Fruit fly (Drosophila melanogaster) whole organism, embryonic: ENCODE results near the gene CG8112.
A peak's percentile ranks its signal among the peaks of the same experiment; 100 is the strongest.

Experiments
- Abd-B ChIP-seq: fragments of 200-800 bp; sonication (Bioruptor generic); optimal IDR thresholded peaks from 2 replicates; lab custom pipeline; 2018; ENCODE audit warnings: missing biosample characterization, mild to moderate bottlenecking, missing genetic modification characterization, moderate library complexity
- Ada2b ChIP-seq: fragments of 200-800 bp; sonication (Bioruptor generic); IDR thresholded peaks from 2 replicates; pipeline ENCODE4 v1.3.6; 2022; ENCODE audit warnings: missing biosample characterization, missing genetic modification characterization
- Atf3 ChIP-seq: fragments of 200-800 bp; sonication (Bioruptor generic); optimal IDR thresholded peaks from 3 replicates; lab custom pipeline; 2016; ENCODE audit warnings: missing biosample characterization, missing genetic modification characterization
- CG10543 ChIP-seq: fragments of 200-800 bp; sonication (Bioruptor generic); optimal IDR thresholded peaks from 3 replicates; lab custom pipeline; 2017; ENCODE audit warnings: missing biosample characterization, mild to moderate bottlenecking, missing genetic modification characterization, moderate library complexity
- CG10979 ChIP-seq: fragments of 200-800 bp; sonication (Bioruptor generic); optimal IDR thresholded peaks from 2 replicates; lab custom pipeline; 2018; ENCODE audit warnings: missing biosample characterization, mild to moderate bottlenecking, missing genetic modification characterization, moderate library complexity
- CG13775 ChIP-seq: fragments of 200-800 bp; sonication (Bioruptor generic); optimal IDR thresholded peaks from 3 replicates; lab custom pipeline; 2017; ENCODE audit warnings: missing biosample characterization, mild to moderate bottlenecking, missing genetic modification characterization
- CG14014 ChIP-seq: fragments of 200-800 bp; sonication (Bioruptor generic); IDR thresholded peaks from 2 replicates; pipeline ENCODE4 v1.3.6; 2022; ENCODE audit warnings: missing biosample characterization, missing genetic modification characterization
- CG1603 ChIP-seq: fragments of 200-800 bp; sonication (Bioruptor generic); optimal IDR thresholded peaks from 2 replicates; lab custom pipeline; 2019; ENCODE audit warnings: missing biosample characterization, mild to moderate bottlenecking, missing genetic modification characterization, moderate library complexity
- CG17359 ChIP-seq: fragments of 200-800 bp; sonication (Bioruptor generic); optimal IDR thresholded peaks from 3 replicates; lab custom pipeline; 2018; ENCODE audit warnings: missing biosample characterization, mild to moderate bottlenecking, missing genetic modification characterization, moderate library complexity
- CG17385 ChIP-seq: fragments of 200-800 bp; sonication (Bioruptor generic); optimal IDR thresholded peaks from 3 replicates; lab custom pipeline; 2018; ENCODE audit warnings: missing biosample characterization, mild to moderate bottlenecking, missing genetic modification characterization
- CG17802 ChIP-seq: fragments of 200-800 bp; sonication (Bioruptor generic); optimal IDR thresholded peaks from 2 replicates; lab custom pipeline; 2018; ENCODE audit warnings: missing biosample characterization, mild to moderate bottlenecking, missing genetic modification characterization, moderate library complexity
- CG30431 ChIP-seq: fragments of 200-800 bp; sonication (Bioruptor generic); optimal IDR thresholded peaks from 2 replicates; lab custom pipeline; 2017; ENCODE audit warnings: missing biosample characterization, missing genetic modification characterization
- CG34224 ChIP-seq: fragments of 200-800 bp; sonication (Bioruptor generic); IDR thresholded peaks from 3 replicates; pipeline ENCODE4 v1.3.6; 2022; ENCODE audit warnings: missing biosample characterization, missing genetic modification characterization; ENCODE audit not compliant: partially characterized antibody
- CG4360 ChIP-seq: fragments of 200-800 bp; sonication (Bioruptor generic); IDR thresholded peaks from 2 replicates; pipeline ENCODE4 v1.3.6; 2022; ENCODE audit warnings: missing biosample characterization, missing genetic modification characterization
- CG4404 ChIP-seq: fragments of 200-800 bp; sonication (Bioruptor generic); IDR thresholded peaks from 2 replicates; pipeline ENCODE4 v1.3.6; 2022; ENCODE audit warnings: missing biosample characterization, missing genetic modification characterization
- CG4424 ChIP-seq: fragments of 200-800 bp; sonication (Bioruptor generic); optimal IDR thresholded peaks from 3 replicates; lab custom pipeline; 2016; ENCODE audit warnings: missing biosample characterization, missing genetic modification characterization
- CG5180 ChIP-seq: fragments of 200-800 bp; sonication (Bioruptor generic); optimal IDR thresholded peaks from 3 replicates; lab custom pipeline; 2017; ENCODE audit warnings: missing biosample characterization, missing genetic modification characterization, mild to moderate bottlenecking, moderate library complexity, missing genetic modification reagents
- CG6175 ChIP-seq: fragments of 200-800 bp; sonication (Bioruptor generic); IDR thresholded peaks from 3 replicates; pipeline ENCODE4 v1.3.6; 2022; ENCODE audit warnings: missing biosample characterization, missing genetic modification characterization
- CG8944 ChIP-seq: fragments of 200-800 bp; sonication (Bioruptor generic); optimal IDR thresholded peaks from 3 replicates; lab custom pipeline; 2016; ENCODE audit warnings: missing biosample characterization, missing genetic modification characterization
- CG9797 ChIP-seq: fragments of 200-800 bp; sonication (Bioruptor generic); optimal IDR thresholded peaks from 3 replicates; lab custom pipeline; 2018; ENCODE audit warnings: missing biosample characterization, mild to moderate bottlenecking, missing genetic modification characterization
- CG9817 ChIP-seq: fragments of 200-800 bp; sonication (Bioruptor generic); optimal IDR thresholded peaks from 2 replicates; lab custom pipeline; 2018; ENCODE audit warnings: missing biosample characterization, mild to moderate bottlenecking, missing genetic modification characterization, moderate library complexity
- Camta ChIP-seq: fragments of 200-800 bp; sonication (Bioruptor generic); optimal IDR thresholded peaks from 2 replicates; lab custom pipeline; 2016; ENCODE audit warnings: missing biosample characterization, missing genetic modification characterization
- Deaf1 ChIP-seq: fragments of 200-800 bp; optimal IDR thresholded peaks from 3 replicates; lab custom pipeline; 2019; ENCODE audit warnings: missing biosample characterization, mild to moderate bottlenecking, missing genetic modification characterization, moderate library complexity
- E2f2 ChIP-seq: fragments of 200-800 bp; sonication (Bioruptor generic); IDR thresholded peaks from 2 replicates; pipeline ENCODE4 v1.3.6; 2022; ENCODE audit warnings: missing biosample characterization, missing genetic modification characterization
- Ets97D ChIP-seq: fragments of 200-800 bp; sonication (Bioruptor generic); optimal IDR thresholded peaks from 3 replicates; lab custom pipeline; 2016; ENCODE audit warnings: missing biosample characterization, missing genetic modification characterization
- HmgZ ChIP-seq: fragments of 200-800 bp; sonication (Bioruptor generic); optimal IDR thresholded peaks from 2 replicates; lab custom pipeline; 2018; ENCODE audit warnings: missing biosample characterization, mild to moderate bottlenecking, missing genetic modification characterization
- Hr78 ChIP-seq, 2 experiments: fragments of 200-800 bp in 1 of 2; fragments of >200 bp in 1 of 2; sonication (Bioruptor generic) in 1 of 2; optimal IDR thresholded peaks; 2 replicates each; lab custom pipeline; 2017 to 2019; ENCODE audit warnings: missing biosample characterization in 2 of 2, missing genetic modification characterization in 2 of 2, mild to moderate bottlenecking in 1 of 2, moderate library complexity in 1 of 2
- Mad ChIP-seq: fragments of 200-800 bp; sonication (Bioruptor generic); optimal IDR thresholded peaks from 2 replicates; lab custom pipeline; 2016; ENCODE audit warnings: missing biosample characterization, missing genetic modification characterization
- Usf ChIP-seq: fragments of 200-800 bp; sonication (Bioruptor generic); optimal IDR thresholded peaks from 2 replicates; lab custom pipeline; 2017; ENCODE audit warnings: missing genotype, missing biosample characterization, missing genetic modification characterization
- az2 ChIP-seq: fragments of 200-800 bp; sonication (Bioruptor generic); optimal IDR thresholded peaks from 3 replicates; lab custom pipeline; 2016; ENCODE audit warnings: missing biosample characterization, missing genetic modification characterization
- crp ChIP-seq, 2 experiments: fragments of 200-800 bp; sonication (Bioruptor generic); optimal IDR thresholded peaks; 2 replicates in 1 of 2; 3 replicates in 1 of 2; lab custom pipeline; 2017; ENCODE audit warnings: missing biosample characterization in 2 of 2, missing genetic modification characterization in 2 of 2, mild to moderate bottlenecking in 1 of 2, moderate library complexity in 1 of 2
- da ChIP-seq: fragments of 200-800 bp; sonication (Bioruptor generic); optimal IDR thresholded peaks from 2 replicates; lab custom pipeline; 2016; ENCODE audit warnings: missing biosample characterization, missing genetic modification characterization
- dan ChIP-seq: fragments of 200-800 bp; sonication (Bioruptor generic); IDR thresholded peaks from 2 replicates; pipeline ENCODE4 v1.3.6; 2022; ENCODE audit warnings: missing biosample characterization, missing genetic modification characterization
- danr ChIP-seq: fragments of 200-800 bp; sonication (Bioruptor generic); IDR thresholded peaks from 2 replicates; pipeline ENCODE4 v1.3.6; 2022; ENCODE audit warnings: missing biosample characterization, missing genetic modification characterization
- dimm ChIP-seq: fragments of 200-800 bp; sonication (Bioruptor generic); IDR thresholded peaks from 2 replicates; pipeline ENCODE4 v1.3.6; 2022; ENCODE audit warnings: missing biosample characterization, missing genetic modification characterization
- fru ChIP-seq: fragments of >200 bp; optimal IDR thresholded peaks from 2 replicates; lab custom pipeline; 2017
- gce ChIP-seq: fragments of 200-800 bp; sonication (Bioruptor generic); IDR thresholded peaks from 3 replicates; pipeline ENCODE4 v1.3.6; 2022; ENCODE audit warnings: missing biosample characterization, missing genetic modification characterization
- gfzf ChIP-seq: fragments of 200-800 bp; sonication (Bioruptor generic); optimal IDR thresholded peaks from 2 replicates; lab custom pipeline; 2016; ENCODE audit warnings: missing biosample characterization, mild to moderate bottlenecking, missing genetic modification characterization, moderate library complexity
- gro ChIP-seq: fragments of 200-800 bp; sonication (Bioruptor generic); optimal IDR thresholded peaks from 2 replicates; lab custom pipeline; 2016; ENCODE audit warnings: missing biosample characterization, missing genetic modification characterization
- inv ChIP-seq: fragments of 200-800 bp; sonication (Bioruptor generic); IDR thresholded peaks from 2 replicates; pipeline ENCODE4 v1.3.6; 2022; ENCODE audit warnings: missing biosample characterization, missing genetic modification characterization; ENCODE audit not compliant: partially characterized antibody
- luna ChIP-seq: fragments of 200-800 bp; sonication (Bioruptor generic); optimal IDR thresholded peaks from 2 replicates; lab custom pipeline; 2016; ENCODE audit warnings: missing biosample characterization, missing genetic modification characterization
- p53 ChIP-seq: fragments of 200-800 bp; sonication (Bioruptor generic); optimal IDR thresholded peaks from 2 replicates; lab custom pipeline; 2016; ENCODE audit warnings: missing biosample characterization, missing genetic modification characterization
- pfk ChIP-seq: fragments of 200-800 bp; sonication (Bioruptor generic); optimal IDR thresholded peaks from 2 replicates; lab custom pipeline; 2018; ENCODE audit warnings: missing biosample characterization, mild to moderate bottlenecking, missing genetic modification characterization, moderate library complexity
- psq ChIP-seq: fragments of 200-800 bp; sonication (Bioruptor generic); optimal IDR thresholded peaks from 2 replicates; lab custom pipeline; 2017; ENCODE audit warnings: missing biosample characterization, missing genetic modification characterization
- sc ChIP-seq, 3 experiments: fragments of >200 bp in 2 of 3; fragments of 200-800 bp in 1 of 3; sonication (Bioruptor generic) in 1 of 3; optimal IDR thresholded peaks; 2 replicates in 2 of 3; 3 replicates in 1 of 3; lab custom pipeline; 2017; ENCODE audit warnings: mild to moderate bottlenecking in 1 of 3, missing biosample characterization in 1 of 3, missing genetic modification characterization in 1 of 3, missing genetic modification reagents in 1 of 3
- sob ChIP-seq: fragments of 200-800 bp; sonication (Bioruptor generic); IDR thresholded peaks from 2 replicates; pipeline ENCODE4 v1.3.6; 2022; ENCODE audit warnings: missing biosample characterization, missing genetic modification characterization
- z ChIP-seq: fragments of 200-800 bp; sonication (Bioruptor generic); IDR thresholded peaks from 3 replicates; pipeline ENCODE4 v1.3.6; 2022; ENCODE audit warnings: missing biosample characterization, missing genetic modification characterization
- zen ChIP-seq: fragments of 200-800 bp; sonication (Bioruptor generic); optimal IDR thresholded peaks from 3 replicates; lab custom pipeline; 2018; ENCODE audit warnings: missing biosample characterization, mild to moderate bottlenecking, missing genetic modification characterization, moderate library complexity

Gene CG8112

dm6 chr3R:8712722-8713131 is at the start of gene CG8112 (continued):
- TF ChIP-seq CG13775 (peak; percentile 23), CG34224 (GFP tag; lab: Robert Waterston, UW) (no peak), CG5180 (no peak), zen (tag; lab: Kevin White, UChicago) (no peak), gce (GFP tag; lab: Robert Waterston, UW) (no peak), CG17359 (tag; lab: Kevin White, UChicago) (no peak), CG9797 (GFP tag; lab: Kevin White, UChicago) (no peak), CG6175 (GFP tag; lab: Robert Waterston, UW) (no peak), pfk (GFP tag; lab: Kevin White, UChicago) (no peak), Ets97D (no peak), luna (GFP tag; lab: Kevin White, UChicago) (no peak), CG4404 (no peak), CG1603 (tag; lab: Kevin White, UChicago) (no peak), inv (GFP tag; lab: Robert Waterston, UW) (no peak), Usf (GFP tag; lab: Kevin White, UChicago) (no peak)
- TF ChIP-seq, all 482 proteins: peak for 60

- TF ChIP-seq CG8944 (GFP tag; lab: Kevin White, UChicago) (peak; percentile 64), Atf3 (peak; percentile 13), CG9817 (peak; percentile 31), fru (no peak), CG17359 (tag; lab: Kevin White, UChicago) (peak; percentile 36), sc (optimal IDR thresholded peaks at IDR 0.05; lab: Kevin White, UChicago) (no peak), sc (GFP tag; optimal IDR thresholded peaks at IDR 0.05; lab: Kevin White, UChicago) (no peak), CG10979 (peak; percentile 18), E2f2 (GFP tag; lab: Robert Waterston, UW) (peak; percentile 54), CG17802 (tag; lab: Kevin White, UChicago) (no peak), CG17385 (peak; percentile 11), psq (GFP tag; lab: Kevin White, UChicago) (no peak), az2 (GFP tag; lab: Kevin White, UChicago) (peak; percentile 35), dan (GFP tag; lab: Robert Waterston, UW) (no peak), p53 (GFP tag; lab: Kevin White, UChicago) (peak; percentile 32), danr (GFP tag; lab: Robert Waterston, UW) (no peak), Mad (GFP tag; lab: Kevin White, UChicago) (peak; percentile 54), z (no peak), Hr78 (GFP tag; optimal IDR thresholded peaks at IDR 0.05; lab: Kevin White, UChicago) (peak in 1 of 2 experiments; percentile 11), Ada2b (GFP tag; lab: Robert Waterston, UW) (no peak), sob (GFP tag; lab: Robert Waterston, UW) (peak; percentile 18; the same call in 1 of the 2 replicates), Deaf1 (tag; lab: Kevin White, UChicago) (peak; percentile 33), Camta (GFP tag; lab: Kevin White, UChicago) (peak; percentile 47), gro (GFP tag; lab: Kevin White, UChicago) (peak; percentile 42), CG30431 (no peak), CG10543 (GFP tag; lab: Kevin White, UChicago) (peak; percentile 70), HmgZ (tag; lab: Kevin White, UChicago) (peak; percentile 70), gfzf (peak; percentile 6), crp (GFP tag; optimal IDR thresholded peaks at IDR 0.05; lab: Kevin White, UChicago) (peak; percentile 75 to 95), da (GFP tag; lab: Kevin White, UChicago) (no peak), dimm (GFP tag; lab: Robert Waterston, UW) (no peak), CG4360 (GFP tag; lab: Robert Waterston, UW) (no peak), Abd-B (peak; percentile 29), CG4424 (GFP tag; lab: Kevin White, UChicago) (peak; percentile 41), CG14014 (GFP tag; lab: Robert Waterston, UW) (no peak), CG9797 (GFP tag; lab: Kevin White, UChicago) (peak; percentile 26)
Measured at dm6 chr3R:8663668-8664283, 49.0 kb upstream of the CG8112 start, which contains the start of gene CG8032. Gene CG8032 (plus strand): TSS chr3R:8664115.
